Fruit fly (Drosophila melanogaster): Measurements from ENCODE around the gene CG2767.
A peak's percentile ranks its signal among the peaks of the same experiment; 100 is the strongest.
"Not testable (repeated sequence)": the region's sequence is repeated elsewhere in the genome, so short reads cannot be mapped to it uniquely, and the experiment has no call there.

The CG2767 gene

DNA sequence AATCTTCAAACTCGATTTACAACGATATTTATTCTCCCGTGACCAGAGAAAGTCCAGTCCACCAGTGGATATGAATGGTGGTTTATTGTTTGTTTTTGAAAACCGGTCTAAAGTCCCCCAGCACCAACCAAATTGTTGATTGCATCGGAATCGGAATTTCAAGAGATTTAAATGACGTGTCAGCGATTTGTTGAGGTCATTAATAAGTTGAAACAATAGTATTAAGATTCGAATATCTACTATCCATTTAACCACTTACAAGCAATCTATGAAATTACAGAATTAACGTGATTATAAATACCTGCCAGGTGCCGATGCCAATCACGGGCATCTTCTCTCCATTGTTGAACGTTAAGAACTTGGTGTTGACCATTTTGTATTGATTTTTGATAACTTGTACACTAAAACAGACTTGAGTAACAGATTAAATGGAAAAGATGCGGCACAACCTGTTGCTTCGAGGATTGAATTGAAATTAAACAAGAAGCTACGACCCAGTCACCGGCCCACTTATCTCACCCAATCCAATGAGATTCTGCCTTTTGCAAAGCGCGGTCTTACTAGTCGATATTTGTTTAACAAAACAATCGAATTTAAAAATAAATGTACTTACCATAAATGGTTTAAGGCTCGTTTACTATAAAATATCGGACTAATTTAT lies at the start of gene CG2767:
TSS of gene CG2767 (minus strand) at position 516 of the 661 bp plus-strand sequence.
- peak; percentile 20 for TF ChIP-seq Hnf4 (GFP tag; optimal IDR thresholded peaks at IDR 0.05)
- no peak for TF ChIP-seq brk (GFP tag; optimal IDR thresholded peaks at IDR 0.05)
- TF ChIP-seq Hr83 (GFP tag; optimal IDR thresholded peaks at IDR 0.05; ENCODE audit: poor library complexity, severe bottlenecking), result peak; percentile 11
- TF ChIP-seq Myc (optimal IDR thresholded peaks at IDR 0.05), result no peak
- no peak for TF ChIP-seq pan (optimal IDR thresholded peaks at IDR 0.05)
- no peak for TF ChIP-seq Rel (GFP tag; optimal IDR thresholded peaks at IDR 0.05)
- TF ChIP-seq Rel (tag; optimal IDR thresholded peaks at IDR 0.05), result peak; percentile 48
- TF ChIP-seq Sp1 (GFP tag; optimal IDR thresholded peaks at IDR 0.05), result peak; percentile 45
- no peak for TF ChIP-seq ey (GFP tag; optimal IDR thresholded peaks at IDR 0.05)

DNA sequence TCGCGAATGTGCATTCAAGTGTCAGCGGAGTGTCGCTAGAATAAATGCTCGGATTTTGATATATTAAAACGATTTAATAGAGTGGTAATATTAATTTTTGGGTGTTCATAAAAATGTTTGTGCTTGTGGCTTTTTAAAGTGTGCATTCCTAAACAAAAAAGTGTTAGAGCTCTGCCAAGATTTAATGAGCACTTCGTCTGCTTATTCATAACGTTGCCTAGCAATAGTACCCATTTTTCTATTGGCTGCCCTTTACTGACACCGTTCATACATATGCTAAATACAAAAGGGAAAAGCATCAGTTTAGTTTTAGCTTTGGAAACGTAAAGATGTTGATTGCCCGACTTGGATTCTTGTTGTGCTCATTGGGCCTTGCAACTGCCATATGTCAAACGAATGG lies 41.5 kb upstream of the CG2767 start, which contains the start of gene CG43061:
TSS of gene CG43061 (plus strand) at position 301 of the 400 bp plus-strand sequence.
- not testable (repeated sequence) for TF ChIP-seq sv (GFP tag; optimal IDR thresholded peaks at IDR 0.05); Hr78 (GFP tag; optimal IDR thresholded peaks at IDR 0.05); Dif (GFP tag; optimal IDR thresholded peaks at IDR 0.05; ENCODE audit: partially characterized antibody)

DNA sequence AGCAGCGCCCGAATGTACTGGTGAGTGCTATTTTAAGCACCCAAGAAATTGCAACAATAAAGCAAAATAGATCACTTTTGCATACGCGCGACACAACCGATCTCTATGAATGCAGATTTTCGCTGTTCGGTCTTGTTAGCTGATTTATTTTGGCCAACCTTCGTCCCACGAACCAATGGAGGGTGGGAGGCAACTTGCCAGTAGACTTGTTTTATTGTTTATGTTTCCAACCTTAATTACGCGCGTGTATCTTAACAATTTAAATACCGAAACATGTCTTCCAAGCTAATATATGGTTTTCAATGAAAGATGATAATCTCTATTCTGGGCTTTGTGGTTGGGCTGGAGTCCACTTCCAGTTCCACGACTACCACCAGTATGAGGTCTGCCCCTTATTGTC lies 41.0 kb upstream of the CG2767 start, which contains the start of gene CG43618:
TSS of gene CG43618 (plus strand) at position 301 of the 400 bp plus-strand sequence.
- TF ChIP-seq CG32264, GATAd, Mio (GFP tag; optimal IDR thresholded peaks at IDR 0.05): not testable (repeated sequence)

- TF ChIP-seq GATAd (GFP tag; optimal IDR thresholded peaks at IDR 0.05), result no peak
- TF ChIP-seq N (GFP tag; optimal IDR thresholded peaks at IDR 0.05), result no peak
- TF ChIP-seq usp (GFP tag; optimal IDR thresholded peaks at IDR 0.05), result no peak
- peak in 1 of 2 experiments; percentile 27 for TF ChIP-seq foxo (GFP tag; optimal IDR thresholded peaks at IDR 0.05)
- TF ChIP-seq Dif (GFP tag; optimal IDR thresholded peaks at IDR 0.05; ENCODE audit: partially characterized antibody), result no peak
- no peak for TF ChIP-seq Vsx2 (GFP tag; optimal IDR thresholded peaks at IDR 0.05; ENCODE audit: partially characterized antibody)
- TF ChIP-seq pan (optimal IDR thresholded peaks at IDR 0.05), result no peak
- no peak for TF ChIP-seq jim (GFP tag; optimal IDR thresholded peaks at IDR 0.05)
- no peak for TF ChIP-seq sv (GFP tag; optimal IDR thresholded peaks at IDR 0.05)
- no peak for TF ChIP-seq Jra (GFP tag; optimal IDR thresholded peaks at IDR 0.05)
- no peak for TF ChIP-seq HLH106 (tag; optimal IDR thresholded peaks at IDR 0.05)
- TF ChIP-seq br (GFP tag; optimal IDR thresholded peaks at IDR 0.05), result no peak
- TF ChIP-seq h (GFP tag; optimal IDR thresholded peaks at IDR 0.05), result peak; percentile 11
- no peak for TF ChIP-seq dl (GFP tag; optimal IDR thresholded peaks at IDR 0.05; ENCODE audit: insufficient read depth in 1 of 2, partially characterized antibody in 2 of 2)
- peak; percentile 16 for TF ChIP-seq ey (GFP tag; optimal IDR thresholded peaks at IDR 0.05)
- no peak for TF ChIP-seq CG32264 (GFP tag; optimal IDR thresholded peaks at IDR 0.05)
- TF ChIP-seq Dfd (GFP tag; optimal IDR thresholded peaks at IDR 0.05), result no peak
- no peak for TF ChIP-seq Abd-B (GFP tag; optimal IDR thresholded peaks at IDR 0.05)
- no peak for TF ChIP-seq sage (GFP tag; optimal IDR thresholded peaks at IDR 0.05)
- peak; percentile 38 for TF ChIP-seq rgr (GFP tag; optimal IDR thresholded peaks at IDR 0.05)
- no peak for TF ChIP-seq woc (GFP tag; optimal IDR thresholded peaks at IDR 0.05)
- peak; percentile 16 for TF ChIP-seq fru (GFP tag; optimal IDR thresholded peaks at IDR 0.05)
- no peak for TF ChIP-seq CrebA (GFP tag; optimal IDR thresholded peaks at IDR 0.05; ENCODE audit: borderline replicate concordance)
- TF ChIP-seq OdsH (GFP tag; optimal IDR thresholded peaks at IDR 0.05), result peak; percentile 10
- TF ChIP-seq dsf (GFP tag; optimal IDR thresholded peaks at IDR 0.05; ENCODE audit: borderline replicate concordance), result no peak
- TF ChIP-seq dmrt93B (GFP tag; optimal IDR thresholded peaks at IDR 0.05), result no peak
- TF ChIP-seq Myc (optimal IDR thresholded peaks at IDR 0.05), result no peak
- no peak for TF ChIP-seq brk (GFP tag; optimal IDR thresholded peaks at IDR 0.05)
- no peak for TF ChIP-seq Hnf4 (GFP tag; optimal IDR thresholded peaks at IDR 0.05)
Measured at dm6 chr3R:8040843-8041242, 32.9 kb upstream of the CG2767 start, which contains the start of gene CG43060. TSS of gene CG43060 (plus strand) at chr3R:8041224.

Data from whole organism, wandering third instar larva.